Worm (Caenorhabditis elegans): ENCODE results near the gene M106.7.

The M106.7 gene

ce11 chrII:10852880-10853279, 4.1 kb downstream of the M106.7 start:
- TF ChIP-seq swsn-7 (tag; optimal IDR thresholded peaks at IDR 0.05) (no peak), F16B12.6 (tag; optimal IDR thresholded peaks at IDR 0.05) (no peak), unc-98 (GFP tag; IDR thresholded peaks at IDR 0.05) (no peak), C16A3.4 (tag; optimal IDR thresholded peaks at IDR 0.05) (no peak), aha-1 (tag; optimal IDR thresholded peaks at IDR 0.05) (no peak), irx-1 (tag; optimal IDR thresholded peaks at IDR 0.05) (no peak), mef-2 (tag; optimal IDR thresholded peaks at IDR 0.05) (no peak), C04F5.9 (tag; optimal IDR thresholded peaks at IDR 0.05) (no peak), Y116A8C.19 (tag; optimal IDR thresholded peaks at IDR 0.05; ENCODE audit: borderline replicate concordance) (no peak), nhr-20 (tag; optimal IDR thresholded peaks at IDR 0.05) (no peak)

DNA sequence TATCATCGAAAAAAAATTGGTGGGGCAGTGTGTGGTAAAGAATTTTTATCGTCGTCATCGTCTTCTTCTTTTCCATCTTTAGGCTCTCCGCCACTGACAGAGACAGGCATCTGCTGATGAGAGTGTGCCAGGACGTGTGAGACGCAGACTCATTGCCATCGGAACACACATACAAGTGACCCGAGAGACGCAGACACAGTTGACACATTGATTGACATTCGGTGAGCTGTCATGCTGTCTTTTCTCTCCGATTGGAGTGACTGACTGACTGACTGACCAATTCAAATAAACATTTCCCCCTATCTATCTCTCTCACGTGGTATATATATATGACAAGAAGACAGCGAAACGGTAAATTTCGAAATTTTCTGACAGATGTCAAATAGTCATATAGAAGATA, 5.9 kb downstream of the M106.7 start:
- TF ChIP-seq lsy-2 (tag; optimal IDR thresholded peaks at IDR 0.05) (peak; percentile 65 to 72), aha-1 (tag; optimal IDR thresholded peaks at IDR 0.05) (peak; percentile 62), pag-3 (tag; optimal IDR thresholded peaks at IDR 0.05; ENCODE audit: borderline replicate concordance, insufficient read depth) (no peak), ceh-90 (tag; optimal IDR thresholded peaks at IDR 0.05) (no peak), nhr-47 (tag; optimal IDR thresholded peaks at IDR 0.05) (peak; percentile 71), egl-27 (tag; optimal IDR thresholded peaks at IDR 0.05) (no peak), ztf-11 (tag; optimal IDR thresholded peaks at IDR 0.05) (peak in 1 of 2 experiments; percentile 71), isw-1 (GFP tag; IDR thresholded peaks at IDR 0.05) (peak; percentile 24), sptf-1 (tag; optimal IDR thresholded peaks at IDR 0.05) (no peak), unc-98 (GFP tag; IDR thresholded peaks at IDR 0.05) (no peak), lin-39 (tag; optimal IDR thresholded peaks at IDR 0.05) (no peak), grh-1 (GFP tag; IDR thresholded peaks at IDR 0.05) (no peak), elt-3 (tag; optimal IDR thresholded peaks at IDR 0.05) (peak in 2 of 6 experiments; percentile 52 to 78), nhr-12 (tag; optimal IDR thresholded peaks at IDR 0.05) (no peak), nhr-19 (GFP tag; conservative IDR thresholded peaks at IDR 0.05) (peak; percentile 68), hlh-4 (tag; optimal IDR thresholded peaks at IDR 0.05) (no peak), nhr-84 (tag; optimal IDR thresholded peaks at IDR 0.05) (no peak), jun-1 (tag; optimal IDR thresholded peaks at IDR 0.05) (peak; percentile 47), fkh-4 (tag; optimal IDR thresholded peaks at IDR 0.05; ENCODE audit: borderline replicate concordance) (no peak), nhr-28 (tag; optimal IDR thresholded peaks at IDR 0.05) (no peak), hpl-2 (GFP tag; optimal IDR thresholded peaks at IDR 0.05) (no peak), xbp-1 (tag; optimal IDR thresholded peaks at IDR 0.05) (peak; percentile 55), pqm-1 (tag; optimal IDR thresholded peaks at IDR 0.05) (no peak), nhr-20 (tag; optimal IDR thresholded peaks at IDR 0.05) (peak; percentile 84), mab-9 (GFP tag; IDR thresholded peaks at IDR 0.05) (no peak), C04F5.9 (tag; optimal IDR thresholded peaks at IDR 0.05) (peak; percentile 76), nhr-76 (tag; optimal IDR thresholded peaks at IDR 0.05) (no peak), ceh-82 (tag; optimal IDR thresholded peaks at IDR 0.05) (peak in 2 of 3 experiments; percentile 0 to 62), nhr-237 (tag; optimal IDR thresholded peaks at IDR 0.05) (no peak), mdl-1 (tag; optimal IDR thresholded peaks at IDR 0.05) (peak in 1 of 2 experiments; percentile 69), C16A3.4 (tag; optimal IDR thresholded peaks at IDR 0.05) (peak; percentile 39), alr-1 (tag; optimal IDR thresholded peaks at IDR 0.05; ENCODE audit: borderline replicate concordance) (no peak), mep-1 (tag; optimal IDR thresholded peaks at IDR 0.05) (peak; percentile 89), dpl-1 (GFP tag; optimal IDR thresholded peaks at IDR 0.05) (peak; percentile 35 to 61 (median 55)), snpc-4 (tag; optimal IDR thresholded peaks at IDR 0.05) (peak; percentile 51), pax-3 (tag; optimal IDR thresholded peaks at IDR 0.05) (peak; percentile 29), nhr-77 (tag; optimal IDR thresholded peaks at IDR 0.05) (peak; percentile 22), ama-1 (optimal IDR thresholded peaks at IDR 0.05) (no peak), irx-1 (tag; optimal IDR thresholded peaks at IDR 0.05) (peak; percentile 61), swsn-7 (tag; optimal IDR thresholded peaks at IDR 0.05) (peak; percentile 68), lin-14 (GFP tag; optimal IDR thresholded peaks at IDR 0.05) (peak; percentile 99), efl-1 (optimal IDR thresholded peaks at IDR 0.05) (peak; percentile 65 to 67), efl-1 (GFP tag; optimal IDR thresholded peaks at IDR 0.05 in 1 of 2) (peak; percentile 56 to 95), fos-1 (tag; optimal IDR thresholded peaks at IDR 0.05) (no peak), sox-4 (tag; optimal IDR thresholded peaks at IDR 0.05) (no peak), sup-37 (GFP tag; optimal IDR thresholded peaks at IDR 0.05) (no peak), lir-3 (tag; optimal IDR thresholded peaks at IDR 0.05; ENCODE audit: poor library complexity) (peak; percentile 51), fkh-8 (tag; optimal IDR thresholded peaks at IDR 0.05) (peak; percentile 61)
